Worm (Caenorhabditis elegans): ENCODE data around the gene toe-1.

The toe-1 gene

ce11 chrII:4438601-4439000 is 13.6 kb downstream of the toe-1 start, which contains the start of gene nhr-16:
nhr-16 (plus strand) TSS chrII:4438805.
- no peak for TF ChIP-seq nhr-237 (tag; optimal IDR thresholded peaks at IDR 0.05)
- TF ChIP-seq unc-62 (GFP tag; optimal IDR thresholded peaks at IDR 0.05): no peak
- no peak for TF ChIP-seq lin-13 (GFP tag; optimal IDR thresholded peaks at IDR 0.05)
- no peak for TF ChIP-seq ets-5 (GFP tag; IDR thresholded peaks at IDR 0.05)
- no peak for TF ChIP-seq nhr-90 (tag; optimal IDR thresholded peaks at IDR 0.05; ENCODE audit: poor library complexity)
- TF ChIP-seq F16B12.6 (tag; optimal IDR thresholded peaks at IDR 0.05): no peak
- no peak for TF ChIP-seq alr-1 (tag; optimal IDR thresholded peaks at IDR 0.05; ENCODE audit: borderline replicate concordance)
- no peak for TF ChIP-seq nhr-76 (tag; optimal IDR thresholded peaks at IDR 0.05)
- TF ChIP-seq mef-2 (tag; optimal IDR thresholded peaks at IDR 0.05): no peak
- TF ChIP-seq tlp-1 (tag; optimal IDR thresholded peaks at IDR 0.05): no peak
- TF ChIP-seq lin-39 (tag; optimal IDR thresholded peaks at IDR 0.05): no peak
- TF ChIP-seq isw-1 (GFP tag; IDR thresholded peaks at IDR 0.05): no peak
- no peak for TF ChIP-seq dsc-1 (tag; optimal IDR thresholded peaks at IDR 0.05)
- no peak for TF ChIP-seq C16A3.4 (tag; optimal IDR thresholded peaks at IDR 0.05)

- TF ChIP-seq tlp-1 (tag; optimal IDR thresholded peaks at IDR 0.05) (no peak), nhr-84 (tag; optimal IDR thresholded peaks at IDR 0.05) (no peak), Y116A8C.19 (tag; optimal IDR thresholded peaks at IDR 0.05; ENCODE audit: borderline replicate concordance) (no peak)
Observed at ce11 chrII:4441278-4441677, 16.3 kb downstream of the toe-1 start.

ce11 chrII:4444811-4445210 is 19.8 kb downstream of the toe-1 start:
- TF ChIP-seq lin-15B (tag; optimal IDR thresholded peaks at IDR 0.05): no peak
- TF ChIP-seq dsc-1 (tag; optimal IDR thresholded peaks at IDR 0.05): no peak
- TF ChIP-seq ztf-4 (tag; optimal IDR thresholded peaks at IDR 0.05): no peak
- TF ChIP-seq nhr-237 (tag; optimal IDR thresholded peaks at IDR 0.05): no peak
- no peak for TF ChIP-seq C34B4.2 (tag; optimal IDR thresholded peaks at IDR 0.05)
- no peak for TF ChIP-seq nhr-71 (tag; optimal IDR thresholded peaks at IDR 0.05)
- no peak for TF ChIP-seq lin-35 (GFP tag; optimal IDR thresholded peaks at IDR 0.05)
- no peak for TF ChIP-seq pax-3 (tag; optimal IDR thresholded peaks at IDR 0.05)
- no peak for TF ChIP-seq unc-130 (tag; optimal IDR thresholded peaks at IDR 0.05)
- no peak for TF ChIP-seq nhr-85 (tag)
- no peak for TF ChIP-seq elt-2 (tag; optimal IDR thresholded peaks at IDR 0.05)
- TF ChIP-seq lir-3 (tag; optimal IDR thresholded peaks at IDR 0.05; ENCODE audit: poor library complexity): no peak
- TF ChIP-seq lsy-2 (tag; optimal IDR thresholded peaks at IDR 0.05): no peak
- TF ChIP-seq nhr-19 (GFP tag; conservative IDR thresholded peaks at IDR 0.05): no peak
- no peak for TF ChIP-seq nhr-76 (tag; optimal IDR thresholded peaks at IDR 0.05)
- TF ChIP-seq snpc-4 (tag; optimal IDR thresholded peaks at IDR 0.05): no peak
- TF ChIP-seq efl-3 (GFP tag; optimal IDR thresholded peaks at IDR 0.05): no peak
- TF ChIP-seq mab-9 (GFP tag; IDR thresholded peaks at IDR 0.05): no peak

- TF ChIP-seq irx-1 (tag; optimal IDR thresholded peaks at IDR 0.05) (no peak), pag-3 (tag; optimal IDR thresholded peaks at IDR 0.05; ENCODE audit: borderline replicate concordance, insufficient read depth) (no peak), efl-3 (GFP tag; optimal IDR thresholded peaks at IDR 0.05) (no peak), rnt-1 (tag; optimal IDR thresholded peaks at IDR 0.05) (no peak), lir-3 (tag; optimal IDR thresholded peaks at IDR 0.05; ENCODE audit: poor library complexity) (no peak), vab-15 (tag; optimal IDR thresholded peaks at IDR 0.05) (no peak), ceh-90 (tag; optimal IDR thresholded peaks at IDR 0.05) (no peak), elt-3 (tag; optimal IDR thresholded peaks at IDR 0.05) (no peak), skn-1 (tag; optimal IDR thresholded peaks at IDR 0.05) (no peak), ztf-4 (tag; optimal IDR thresholded peaks at IDR 0.05) (no peak), C04F5.9 (tag; optimal IDR thresholded peaks at IDR 0.05) (no peak), unc-62 (GFP tag; optimal IDR thresholded peaks at IDR 0.05) (no peak), blmp-1 (tag; optimal IDR thresholded peaks at IDR 0.05) (no peak), snpc-4 (tag; optimal IDR thresholded peaks at IDR 0.05) (no peak), ama-1 (optimal IDR thresholded peaks at IDR 0.05) (no peak), ceh-88 (GFP tag; IDR thresholded peaks at IDR 0.05) (no peak), nhr-71 (tag; optimal IDR thresholded peaks at IDR 0.05) (no peak), efl-1 (optimal IDR thresholded peaks at IDR 0.05) (no peak), efl-1 (GFP tag; optimal IDR thresholded peaks at IDR 0.05 in 1 of 2) (no peak), aly-2 (tag; optimal IDR thresholded peaks at IDR 0.05) (no peak), egl-13 (tag; optimal IDR thresholded peaks at IDR 0.05) (no peak)
Observed at ce11 chrII:4453051-4453450, 28.1 kb downstream of the toe-1 start, which contains the start of gene twk-2. twk-2 (minus strand) TSS chrII:4453151.

Data from whole organism, L1 larva.